Worm (Caenorhabditis elegans) whole organism, L4/young adult: ENCODE data around the gene str-15.

Experiments used
- W03F9.2 ChIP-seq: fragments of 150-350 bp; optimal IDR thresholded peaks from 2 replicates; lab custom pipeline; 2014; ENCODE audit warnings: missing biosample characterization, missing genetic modification characterization
- dao-5 ChIP-seq: sonication (generic microtip); optimal IDR thresholded peaks from 2 replicates; lab custom pipeline; 2016; ENCODE audit warnings: missing genotype, missing genetic modification characterization, moderate library complexity, missing compliant biosample characterization
- him-1 ChIP-seq: sonication (generic microtip); optimal IDR thresholded peaks from 2 replicates; lab custom pipeline; 2016; ENCODE audit warnings: missing genotype, missing genetic modification reagents, missing genetic modification characterization, missing compliant biosample characterization

The str-15 gene

DNA sequence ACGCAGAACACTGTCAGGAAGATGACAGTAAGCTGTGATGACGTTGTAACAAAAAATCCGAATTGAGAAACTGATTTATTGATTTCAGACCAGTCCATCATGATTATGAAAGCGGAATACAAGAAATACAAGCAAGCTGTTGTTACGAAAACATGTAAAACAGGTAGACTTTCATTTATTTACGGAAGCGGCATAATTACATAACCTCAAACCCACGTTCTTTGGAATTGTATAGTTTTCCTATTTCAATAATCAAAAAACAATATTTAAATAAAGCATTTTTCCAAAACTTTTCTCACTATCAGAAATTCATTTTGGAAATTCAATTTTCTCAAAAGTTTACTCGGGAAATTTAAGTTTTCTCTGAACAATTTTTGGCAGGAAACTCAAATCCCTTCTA is at the start of gene str-15:
str-15 (minus strand) TSS at position 101 of the 400 bp plus-strand sequence.
- TF ChIP-seq him-1 (tag; lab: Kevin White, UChicago) (no peak), dao-5 (no peak), W03F9.2 (tag; lab: Kevin White, UChicago) (no peak)

DNA sequence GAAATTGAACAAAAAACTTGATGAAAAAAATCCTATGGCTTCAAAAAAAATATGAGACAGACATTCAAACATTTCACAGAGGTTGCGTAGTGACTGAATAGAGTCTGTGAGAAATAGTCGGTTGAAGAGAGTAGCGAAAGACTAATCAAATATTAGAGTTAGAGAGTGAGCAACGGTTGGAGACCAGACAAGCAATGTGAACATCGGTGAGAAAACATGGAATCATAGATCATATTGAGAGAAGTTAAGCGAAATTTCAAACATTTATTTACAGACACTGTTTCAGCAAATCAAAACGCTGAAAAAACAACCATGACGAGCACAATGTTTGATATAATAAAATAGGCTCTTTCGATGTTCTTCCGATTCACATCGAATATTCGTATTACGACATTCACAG is 48.0 kb upstream of the str-15 start:
- TF ChIP-seq him-1 (tag; lab: Kevin White, UChicago) = no peak
- no peak for TF ChIP-seq W03F9.2 (tag; lab: Kevin White, UChicago)
- TF ChIP-seq dao-5 = no peak

DNA sequence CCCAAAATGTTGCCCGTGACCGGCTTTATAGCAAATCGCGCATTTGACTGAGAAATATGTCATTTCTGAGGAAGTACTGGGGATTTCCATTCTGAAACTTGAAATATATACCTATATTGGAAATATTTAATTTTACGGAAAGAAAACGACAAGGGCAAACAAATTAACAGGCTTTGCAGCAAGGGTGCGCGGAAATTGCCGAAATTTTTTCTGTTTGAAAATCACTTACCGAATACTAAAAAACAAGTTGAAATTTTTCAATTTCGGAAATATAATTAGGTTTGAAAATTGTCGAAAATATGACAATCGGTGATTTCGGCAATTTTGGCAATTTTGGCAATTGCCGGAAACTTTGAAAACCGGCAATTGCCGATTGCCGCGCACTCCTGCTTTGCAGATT is 47.2 kb upstream of the str-15 start, which contains the start of gene nhr-54:
nhr-54 (minus strand) TSS at position 101 of the 400 bp plus-strand sequence.
- TF ChIP-seq W03F9.2 (tag; lab: Kevin White, UChicago) (no peak), dao-5 (no peak), him-1 (tag; lab: Kevin White, UChicago) (no peak)

DNA sequence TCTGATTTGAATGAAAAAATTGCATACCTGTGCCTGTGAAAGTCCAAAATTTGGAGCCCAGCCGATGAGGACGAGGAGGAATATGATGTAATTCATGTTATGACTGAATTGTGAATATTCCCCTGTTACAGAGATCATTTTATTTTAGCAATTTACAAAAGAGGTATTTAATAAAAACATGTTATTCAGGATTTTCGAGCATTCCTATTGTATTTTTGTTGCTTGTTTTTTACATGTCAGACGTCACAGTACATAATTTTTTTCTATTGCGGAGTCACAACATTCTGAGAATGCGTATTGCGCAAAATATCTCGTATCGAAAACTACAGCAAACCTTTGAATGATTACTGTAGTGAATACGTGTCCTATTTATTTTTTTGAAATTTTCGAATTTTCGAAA is 44.5 kb upstream of the str-15 start, which contains the start of gene F36D3.14:
F36D3.14 (minus strand) TSS at position 101 of the 400 bp plus-strand sequence.
- TF ChIP-seq dao-5 (no peak), him-1 (tag; lab: Kevin White, UChicago) (no peak), W03F9.2 (tag; lab: Kevin White, UChicago) (no peak)

DNA sequence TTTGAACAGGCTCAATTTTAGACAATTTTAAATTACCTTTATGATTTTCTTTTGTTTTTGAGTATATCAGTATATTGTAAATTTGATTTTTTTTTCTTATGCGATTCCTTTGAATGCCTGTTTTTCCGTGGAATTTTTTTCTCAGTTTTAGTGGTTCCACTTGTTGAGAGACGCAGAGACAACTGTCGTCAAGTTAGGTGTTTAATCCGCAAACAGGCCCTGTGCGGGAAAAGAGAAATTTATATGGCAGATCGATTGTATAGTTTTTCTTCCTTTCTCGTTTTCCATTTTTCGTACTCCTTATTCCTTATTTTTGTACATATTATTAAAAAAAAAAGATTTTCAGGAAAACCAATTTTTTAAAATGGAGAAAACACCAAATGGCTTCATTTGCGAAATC is 40.4 kb upstream of the str-15 start, which contains the start of gene F36D3.1:
F36D3.1 (plus strand) TSS at position 347 of the 400 bp plus-strand sequence.
- TF ChIP-seq W03F9.2 (tag; lab: Kevin White, UChicago) = no peak
- TF ChIP-seq dao-5 = no peak
- TF ChIP-seq him-1 (tag; lab: Kevin White, UChicago) = no peak

DNA sequence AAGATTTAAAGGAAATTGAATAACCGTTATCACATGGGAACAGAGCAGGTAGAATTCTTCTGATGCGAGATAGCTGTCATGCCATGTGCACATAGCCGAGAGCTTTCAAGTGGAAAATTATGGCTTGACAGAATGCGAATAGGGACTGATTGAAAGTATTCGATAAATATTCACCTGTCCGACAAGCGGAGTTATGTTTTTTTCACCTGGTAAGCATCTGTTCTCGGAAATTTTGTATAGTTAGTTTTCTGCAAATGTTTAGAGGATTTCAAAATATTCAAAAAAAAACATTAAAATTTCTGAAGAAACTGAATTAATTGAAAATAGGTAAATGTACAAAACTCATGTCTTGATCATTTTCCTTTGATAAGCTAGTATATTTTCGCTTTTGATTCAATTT is 38.9 kb upstream of the str-15 start, which contains the start of gene srh-136:
srh-136 (minus strand) TSS at position 93 of the 400 bp plus-strand sequence.
- TF ChIP-seq him-1 (tag; lab: Kevin White, UChicago) (no peak), dao-5 (no peak), W03F9.2 (tag; lab: Kevin White, UChicago) (no peak)

DNA sequence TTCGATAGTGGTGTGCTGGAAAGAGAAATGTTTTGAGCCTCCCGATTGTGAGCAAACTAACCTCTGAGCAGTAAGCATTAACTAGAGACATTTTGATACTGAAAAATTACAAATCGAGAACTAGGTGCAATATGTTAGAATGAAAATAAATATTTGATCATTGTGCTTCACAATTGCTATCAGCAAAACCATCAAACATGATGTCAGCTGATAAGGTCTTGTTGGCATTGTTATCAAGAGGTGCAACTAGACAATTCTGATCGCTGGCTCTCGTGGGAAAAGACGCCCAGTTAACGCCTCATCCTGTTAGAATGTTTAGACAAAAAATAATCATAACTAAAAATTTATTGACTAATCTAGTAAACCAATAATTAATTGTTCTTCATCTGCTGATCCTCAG is 35.7 kb upstream of the str-15 start, which contains the start of gene comt-2:
comt-2 (minus strand) TSS at position 131 of the 400 bp plus-strand sequence.
- no peak for TF ChIP-seq W03F9.2 (tag; lab: Kevin White, UChicago)
- TF ChIP-seq dao-5 = no peak
- no peak for TF ChIP-seq him-1 (tag; lab: Kevin White, UChicago)

DNA sequence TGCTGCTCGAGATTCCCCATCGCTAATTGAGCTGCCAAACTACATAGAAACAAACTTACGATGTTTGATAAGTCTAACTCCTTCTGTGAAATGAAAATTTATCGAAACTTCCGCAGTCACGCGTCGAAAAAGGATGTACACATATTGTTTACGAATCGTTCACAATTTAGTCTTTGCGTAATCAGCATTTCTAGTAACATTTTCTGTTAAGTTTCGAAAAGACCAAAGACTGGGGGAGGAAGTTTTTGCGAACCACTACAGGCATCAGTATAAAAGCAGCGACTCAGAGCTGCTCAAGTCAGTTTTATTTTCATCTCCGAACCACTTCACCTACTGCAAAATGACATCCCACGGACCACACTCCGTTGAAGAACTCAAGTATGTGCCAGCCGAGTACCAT is 29.6 kb upstream of the str-15 start, which contains the start of gene sqst-4:
sqst-4 (plus strand) TSS at position 301 of the 400 bp plus-strand sequence.
- TF ChIP-seq dao-5 = no peak
- TF ChIP-seq him-1 (tag; lab: Kevin White, UChicago) = no peak
- TF ChIP-seq W03F9.2 (tag; lab: Kevin White, UChicago) = no peak

DNA sequence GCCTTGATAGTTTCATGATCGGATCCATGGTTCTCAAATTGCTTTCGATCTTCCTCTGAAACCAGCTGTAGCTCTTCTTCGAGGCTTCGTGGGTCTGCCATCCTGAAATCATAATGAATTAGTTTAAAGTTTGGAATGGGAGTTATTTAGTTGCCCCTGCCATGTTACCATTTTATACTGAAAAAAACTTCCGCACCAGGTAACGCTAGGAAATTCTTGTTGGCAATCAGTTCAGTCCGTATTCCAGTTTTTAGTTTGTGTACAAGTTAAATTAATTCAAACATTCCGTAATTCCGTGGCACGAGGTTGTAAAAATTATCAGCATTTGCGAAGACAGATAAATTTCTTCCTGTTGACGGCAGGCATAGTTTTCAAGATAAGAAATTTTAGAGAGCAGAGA is 28.9 kb upstream of the str-15 start, which contains the start of gene Y32B12A.5:
Y32B12A.5 (minus strand) TSS at position 101 of the 400 bp plus-strand sequence.
- TF ChIP-seq dao-5 = no peak
- TF ChIP-seq him-1 (tag; lab: Kevin White, UChicago) = no peak
- TF ChIP-seq W03F9.2 (tag; lab: Kevin White, UChicago) = no peak

DNA sequence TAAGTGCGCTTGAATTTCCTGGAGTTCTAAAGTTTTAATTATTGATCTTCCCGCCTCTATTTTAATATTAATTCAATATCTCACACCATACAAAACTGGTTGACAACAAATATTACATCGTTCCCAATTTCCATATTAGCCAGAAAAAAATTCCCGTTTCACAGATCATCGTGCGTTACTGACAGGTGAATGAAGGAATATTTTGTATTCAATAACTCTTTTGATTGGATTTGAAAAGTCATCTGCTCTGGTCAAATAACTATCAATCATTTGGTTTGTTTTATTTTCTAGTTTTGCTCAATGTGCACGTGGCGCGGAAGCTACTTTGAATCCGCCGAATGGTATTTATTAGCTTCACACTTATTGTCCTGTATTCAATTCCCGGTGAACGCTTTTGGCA is 25.1 kb upstream of the str-15 start, which contains the start of gene srh-139:
srh-139 (plus strand) TSS at position 301 of the 400 bp plus-strand sequence.
- TF ChIP-seq W03F9.2 (tag; lab: Kevin White, UChicago) = no peak
- no peak for TF ChIP-seq dao-5
- TF ChIP-seq him-1 (tag; lab: Kevin White, UChicago) = no peak

DNA sequence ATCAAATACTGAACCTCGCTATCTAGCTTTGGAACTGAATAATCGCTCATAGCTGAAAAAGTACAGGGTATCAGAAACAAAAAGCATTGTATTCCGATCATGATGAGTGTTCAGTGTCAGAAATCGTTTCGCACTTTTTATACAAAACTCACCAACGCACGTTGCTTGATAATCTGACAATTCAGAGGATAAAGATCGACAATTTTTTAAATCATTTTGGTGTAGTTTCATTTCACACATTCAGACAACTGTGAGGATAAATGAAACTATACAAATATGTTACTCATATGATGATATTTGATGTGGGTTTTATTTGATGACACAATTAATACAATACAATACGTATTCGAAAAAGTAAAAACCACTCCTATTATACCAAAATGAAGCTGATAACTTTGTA is 24.4 kb upstream of the str-15 start, which contains the start of gene F57E7.2:
F57E7.2 (minus strand) TSS at position 101 of the 400 bp plus-strand sequence.
- TF ChIP-seq dao-5 = no peak
- no peak for TF ChIP-seq W03F9.2 (tag; lab: Kevin White, UChicago)
- TF ChIP-seq him-1 (tag; lab: Kevin White, UChicago) = no peak

DNA sequence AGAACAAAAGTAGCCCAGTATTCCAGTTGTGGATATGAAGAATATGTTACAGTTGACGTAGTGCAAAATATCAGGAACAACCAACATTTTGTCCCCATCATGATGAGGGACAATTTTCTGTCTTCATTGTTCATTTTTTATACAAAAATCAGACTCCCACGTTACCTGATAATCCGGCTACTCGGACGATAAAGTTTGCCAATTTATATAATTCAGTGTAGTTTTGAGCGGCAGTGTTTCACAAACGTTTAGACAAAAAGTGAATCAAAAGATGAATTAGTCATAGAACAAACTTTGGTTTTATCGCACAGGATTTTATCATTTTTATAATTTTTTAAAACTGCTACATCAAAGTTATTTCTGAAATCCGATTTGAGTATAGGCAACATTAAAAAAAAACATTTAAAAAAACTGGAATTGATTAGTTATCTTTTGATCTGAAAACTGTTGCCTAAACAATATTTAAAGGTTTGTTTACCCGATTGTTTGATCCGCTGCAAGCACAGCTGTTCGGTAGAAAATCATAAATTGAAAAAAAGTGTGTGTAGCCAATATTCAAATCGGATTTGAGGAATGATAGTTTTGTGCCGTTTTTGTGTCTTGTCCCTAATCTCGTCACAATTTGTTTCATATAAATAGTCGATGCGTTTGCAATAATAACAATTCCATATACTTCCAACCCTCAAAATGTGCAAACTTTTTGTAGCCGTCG is 22.5 kb upstream of the str-15 start, which contains the start of the genes F57E7.4 and spig-6:
F57E7.4 (minus strand) TSS at position 101 of the 712 bp plus-strand sequence.
spig-6 (plus strand) TSS at position 662 of the 712 bp plus-strand sequence.
- TF ChIP-seq W03F9.2 (tag; lab: Kevin White, UChicago) (no peak), him-1 (tag; lab: Kevin White, UChicago) (no peak), dao-5 (no peak)

DNA sequence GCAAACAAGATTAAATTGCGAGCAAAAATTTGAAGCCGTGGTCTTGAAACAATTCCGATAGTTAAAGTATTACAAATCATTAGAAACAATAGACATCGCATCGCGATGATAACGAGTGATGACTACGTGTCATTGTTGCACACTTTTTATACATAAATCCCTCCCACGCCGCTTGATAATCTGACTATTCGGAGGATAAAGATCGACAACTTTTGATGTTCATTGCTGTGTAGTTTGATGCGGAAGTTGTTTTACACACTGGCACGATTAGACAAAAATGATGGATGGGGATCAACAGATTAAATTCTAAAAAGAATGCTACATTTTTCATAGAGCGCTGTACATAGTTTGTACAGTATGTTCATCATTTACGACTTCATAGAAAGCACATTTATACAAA is 20.7 kb upstream of the str-15 start, which contains the start of gene T08G3.11:
T08G3.11 (minus strand) TSS at position 101 of the 400 bp plus-strand sequence.
- no peak for TF ChIP-seq him-1 (tag; lab: Kevin White, UChicago)
- TF ChIP-seq dao-5 = no peak
- no peak for TF ChIP-seq W03F9.2 (tag; lab: Kevin White, UChicago)
